Fruit fly (Drosophila melanogaster) whole organism: Measurements from ENCODE around the gene CG31205.

Source experiments
- CG8478 ChIP-seq: fragments of >200 bp; optimal IDR thresholded peaks from 2 replicates; lab custom pipeline; 2018; ENCODE audit warnings: inconsistent platforms
- Dll ChIP-seq: fragments of >200 bp; optimal IDR thresholded peaks from 2 replicates; lab custom pipeline; 2017
- EcR ChIP-seq, 2 experiments: fragments of >200 bp; optimal IDR thresholded peaks; 2 replicates each; lab custom pipeline; 2017; ENCODE audit warnings: missing biosample characterization in 2 of 2, missing genetic modification characterization in 2 of 2, missing genetic modification reagents in 2 of 2
- pan ChIP-seq: fragments of >200 bp; optimal IDR thresholded peaks from 2 replicates; lab custom pipeline; 2017
- psq ChIP-seq: fragments of >200 bp; optimal IDR thresholded peaks from 2 replicates; lab custom pipeline; 2017
- usp ChIP-seq: fragments of >200 bp; optimal IDR thresholded peaks from 2 replicates; lab custom pipeline; 2017; ENCODE audit warnings: missing biosample characterization, missing genetic modification characterization, mixed read lengths

The CG31205 gene

DNA sequence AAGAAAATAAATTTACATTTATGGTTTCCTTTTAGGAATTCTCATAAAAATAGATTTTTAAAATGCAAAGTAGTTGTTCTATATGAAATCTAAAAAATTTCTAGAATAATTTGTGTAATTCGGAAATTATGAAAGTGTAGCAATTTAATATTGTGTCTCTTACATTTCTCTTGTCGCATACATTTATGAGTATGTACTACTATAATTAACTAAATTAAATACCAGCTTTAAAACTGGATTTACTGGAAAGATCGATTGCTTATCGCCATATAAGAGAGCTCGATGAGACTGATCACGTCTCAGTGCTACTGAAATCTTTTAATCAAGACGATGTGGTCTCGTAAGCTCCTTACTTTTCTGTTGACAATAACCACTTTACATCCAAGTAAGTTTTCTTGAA, at the start of gene CG31205:
Gene CG31205 (plus strand): TSS at position 301 of the 400 bp plus-strand sequence.
- TF ChIP-seq psq (lab: Kevin White, UChicago) (no peak), CG8478 (no peak), usp (GFP tag; lab: Kevin White, UChicago) (no peak), pan (no peak), EcR (GFP tag; optimal IDR thresholded peaks at IDR 0.05; lab: Kevin White, UChicago) (no peak)

DNA sequence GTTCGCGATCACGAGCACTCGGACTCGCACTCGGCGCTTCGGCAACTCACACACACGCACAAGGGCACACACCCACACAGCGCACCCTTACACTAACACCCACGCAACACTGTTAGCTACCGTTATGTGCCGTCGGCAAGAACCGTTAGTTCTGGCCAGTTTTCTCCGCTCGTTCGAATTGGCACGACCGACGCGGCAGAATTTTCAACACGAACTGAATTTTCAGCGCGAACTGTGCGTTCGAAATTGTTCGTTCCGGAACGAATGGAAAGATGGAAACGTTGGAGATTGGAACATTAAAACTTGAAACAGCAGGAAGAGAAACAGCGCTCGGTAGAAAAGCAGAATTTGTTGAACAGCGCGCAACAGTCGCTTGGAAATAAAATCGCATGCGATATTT, 17.1 kb upstream of the CG31205 start, which contains the start of gene Oamb:
Gene Oamb (minus strand): TSS at position 218 of the 400 bp plus-strand sequence.
- TF ChIP-seq usp (GFP tag; lab: Kevin White, UChicago) (no peak), pan (no peak), EcR (GFP tag; optimal IDR thresholded peaks at IDR 0.05; lab: Kevin White, UChicago) (no peak), Dll (lab: Kevin White, UChicago) (no peak), CG8478 (no peak), psq (lab: Kevin White, UChicago) (no peak)

DNA sequence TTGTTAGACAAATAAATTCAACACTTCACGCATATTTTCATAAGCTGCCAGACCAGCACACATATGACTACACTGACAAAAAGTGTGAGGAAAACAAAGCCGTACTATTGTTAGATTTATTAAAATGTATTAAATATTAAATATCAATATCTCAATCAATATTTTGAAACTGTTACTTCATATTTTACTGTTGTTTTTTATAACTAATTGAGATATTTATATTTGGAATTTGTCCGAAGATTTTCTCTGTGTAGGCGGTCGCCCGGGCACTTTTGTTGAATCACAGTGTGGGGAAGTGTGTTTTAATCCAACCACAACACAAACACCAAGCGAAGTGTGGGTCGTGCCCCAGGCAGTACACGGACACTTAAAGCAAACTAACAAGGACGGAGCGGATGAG, 12.1 kb upstream of the CG31205 start:
- TF ChIP-seq Dll (lab: Kevin White, UChicago) (no peak), usp (GFP tag; lab: Kevin White, UChicago) (no peak), pan (no peak), EcR (GFP tag; optimal IDR thresholded peaks at IDR 0.05; lab: Kevin White, UChicago) (no peak), psq (lab: Kevin White, UChicago) (no peak), CG8478 (no peak)

DNA sequence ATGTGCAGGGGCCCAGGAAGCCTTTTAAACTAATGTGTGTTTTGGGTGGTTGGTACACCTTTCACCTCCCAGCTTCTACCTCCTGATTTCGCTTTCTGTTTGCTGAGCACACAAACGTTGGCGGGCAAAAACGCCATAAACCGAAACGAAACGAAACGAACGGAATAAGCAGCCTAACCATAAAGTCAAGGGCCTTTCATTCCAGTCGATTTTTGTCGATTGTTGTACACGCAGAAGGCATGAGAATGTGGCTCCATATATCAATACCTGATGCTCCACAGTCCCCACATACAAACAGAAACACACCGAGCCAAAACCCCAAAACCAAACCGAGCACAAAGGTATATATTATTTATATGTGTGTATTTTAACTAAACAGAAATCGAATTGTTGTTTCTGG, 7.9 kb upstream of the CG31205 start:
- TF ChIP-seq psq (lab: Kevin White, UChicago) (no peak), CG8478 (no peak), usp (GFP tag; lab: Kevin White, UChicago) (no peak), EcR (GFP tag; optimal IDR thresholded peaks at IDR 0.05; lab: Kevin White, UChicago) (no peak), pan (no peak), Dll (lab: Kevin White, UChicago) (no peak)

DNA sequence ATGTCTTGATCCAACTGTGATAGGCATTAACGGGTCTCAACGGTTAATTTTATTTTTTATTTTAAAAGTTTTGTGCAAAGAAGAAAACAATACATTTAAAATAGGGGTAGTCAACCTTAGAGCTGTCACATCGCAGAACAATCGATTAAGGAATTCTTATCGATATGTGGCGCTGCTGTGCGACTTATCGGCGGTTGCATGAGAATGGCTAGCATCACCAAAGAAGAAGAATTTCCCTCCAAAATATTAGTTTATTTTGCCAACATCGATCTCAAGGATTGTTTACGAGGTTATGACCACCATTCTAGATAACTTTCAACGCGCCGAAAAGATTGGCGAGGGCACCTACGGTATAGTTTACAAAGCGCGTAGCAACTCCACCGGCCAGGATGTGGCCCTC, 4.0 kb downstream of the CG31205 start, which contains the start of gene Cdk2:
Gene Cdk2 (plus strand): TSS at position 219 of the 400 bp plus-strand sequence.
- no peak for TF ChIP-seq CG8478
- no peak for TF ChIP-seq EcR (GFP tag; optimal IDR thresholded peaks at IDR 0.05; lab: Kevin White, UChicago)
- TF ChIP-seq psq (lab: Kevin White, UChicago) = no peak
- TF ChIP-seq pan = no peak
- no peak for TF ChIP-seq Dll (lab: Kevin White, UChicago)

DNA sequence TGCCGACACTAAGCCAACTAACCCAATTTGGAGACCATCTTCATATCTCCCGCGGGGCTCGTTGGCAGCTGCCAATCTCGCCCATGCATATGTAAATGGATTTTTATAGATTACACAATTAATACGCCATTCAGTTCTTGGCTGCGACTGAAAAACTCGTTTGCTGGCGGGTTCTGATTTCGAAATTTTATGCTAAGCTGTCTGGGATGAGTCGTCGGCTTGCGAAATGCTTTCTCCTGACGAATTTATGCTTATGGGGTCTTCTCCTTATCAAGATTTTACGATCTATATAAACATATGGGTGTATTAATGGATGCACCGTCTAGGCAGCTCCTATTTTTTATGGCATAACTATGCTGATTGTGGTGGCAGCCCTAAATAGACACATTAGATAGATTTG, 7.6 kb downstream of the CG31205 start, which contains the start of gene CG17267:
Gene CG17267 (minus strand): TSS at position 101 of the 400 bp plus-strand sequence.
- TF ChIP-seq usp (GFP tag; lab: Kevin White, UChicago) (no peak), psq (lab: Kevin White, UChicago) (no peak), Dll (lab: Kevin White, UChicago) (no peak), EcR (GFP tag; optimal IDR thresholded peaks at IDR 0.05; lab: Kevin White, UChicago) (no peak), pan (no peak), CG8478 (no peak)

DNA sequence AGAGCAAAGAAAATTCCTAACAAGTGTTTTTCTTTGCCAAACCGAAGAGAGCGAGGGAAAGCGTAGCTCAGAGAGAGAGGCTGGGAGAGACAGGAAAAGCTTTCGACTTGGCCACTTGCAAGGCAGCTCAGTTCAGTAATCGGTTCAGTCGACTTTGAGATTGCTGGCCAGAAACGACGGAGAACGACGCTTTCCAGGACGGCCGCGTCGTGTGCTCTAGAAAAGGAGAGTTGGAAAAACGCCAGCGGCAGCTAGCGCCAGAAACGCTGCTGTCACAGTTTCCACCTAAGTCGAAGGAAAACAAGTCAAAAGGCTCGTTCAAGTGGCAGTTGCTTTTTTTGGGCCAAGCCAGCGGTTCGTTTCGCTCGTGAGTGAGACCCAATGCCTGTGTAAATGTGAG, 8.5 kb downstream of the CG31205 start, which contains the start of gene CG42322:
Gene CG42322 (plus strand): TSS at position 138 of the 400 bp plus-strand sequence.
- TF ChIP-seq psq (lab: Kevin White, UChicago) = no peak
- TF ChIP-seq CG8478 = no peak
- TF ChIP-seq EcR (GFP tag; optimal IDR thresholded peaks at IDR 0.05; lab: Kevin White, UChicago) = no peak
- TF ChIP-seq usp (GFP tag; lab: Kevin White, UChicago) = no peak
- no peak for TF ChIP-seq Dll (lab: Kevin White, UChicago)

DNA sequence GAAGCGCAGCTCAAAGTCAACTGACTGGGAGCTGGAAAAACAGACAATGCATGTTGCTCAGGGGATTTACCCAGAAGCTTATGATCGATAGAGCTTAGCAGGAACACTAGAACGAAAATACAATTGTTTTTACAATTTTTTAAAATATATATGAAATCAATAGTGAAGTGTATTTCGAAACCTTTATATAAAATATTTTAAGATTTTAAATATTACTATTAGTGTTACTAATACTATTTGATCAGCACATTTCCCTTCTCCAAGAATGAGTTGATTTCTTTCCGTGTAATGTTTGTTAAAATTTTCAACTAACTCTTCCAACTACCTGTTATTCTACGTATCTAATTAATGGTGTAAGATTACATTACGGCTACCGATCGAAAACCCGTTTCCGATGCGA, 12.3 kb downstream of the CG31205 start, which contains the start of gene CG31199:
Gene CG31199 (minus strand): TSS at position 101 of the 400 bp plus-strand sequence.
- TF ChIP-seq EcR (GFP tag; optimal IDR thresholded peaks at IDR 0.05; lab: Kevin White, UChicago) = no peak
- no peak for TF ChIP-seq Dll (lab: Kevin White, UChicago)
- TF ChIP-seq psq (lab: Kevin White, UChicago) = no peak
- no peak for TF ChIP-seq usp (GFP tag; lab: Kevin White, UChicago)
- TF ChIP-seq CG8478 = no peak
- no peak for TF ChIP-seq pan

DNA sequence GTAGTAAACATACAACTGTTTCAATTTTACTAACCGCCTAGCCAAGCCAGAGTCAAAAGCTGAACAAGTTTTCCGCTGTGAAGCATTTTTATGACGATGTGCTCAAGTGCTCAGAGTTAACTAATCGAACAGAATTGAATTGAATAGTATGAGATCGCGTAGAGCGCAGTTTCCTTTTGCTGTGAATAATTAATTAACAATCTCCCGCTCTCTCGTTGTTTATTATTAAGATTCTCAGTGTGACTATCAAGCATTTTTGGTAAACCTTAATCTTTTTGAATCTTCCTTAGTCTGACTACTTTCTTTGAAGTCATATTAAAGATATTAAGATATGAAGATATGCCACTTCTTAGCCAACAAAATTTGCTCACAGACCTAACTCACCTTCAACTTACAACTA, 13.8 kb downstream of the CG31205 start, which contains the start of gene CG31200:
Gene CG31200 (minus strand): TSS at position 101 of the 400 bp plus-strand sequence.
- TF ChIP-seq pan (no peak), EcR (GFP tag; optimal IDR thresholded peaks at IDR 0.05; lab: Kevin White, UChicago) (no peak), Dll (lab: Kevin White, UChicago) (no peak), usp (GFP tag; lab: Kevin White, UChicago) (no peak), CG8478 (no peak), psq (lab: Kevin White, UChicago) (no peak)

DNA sequence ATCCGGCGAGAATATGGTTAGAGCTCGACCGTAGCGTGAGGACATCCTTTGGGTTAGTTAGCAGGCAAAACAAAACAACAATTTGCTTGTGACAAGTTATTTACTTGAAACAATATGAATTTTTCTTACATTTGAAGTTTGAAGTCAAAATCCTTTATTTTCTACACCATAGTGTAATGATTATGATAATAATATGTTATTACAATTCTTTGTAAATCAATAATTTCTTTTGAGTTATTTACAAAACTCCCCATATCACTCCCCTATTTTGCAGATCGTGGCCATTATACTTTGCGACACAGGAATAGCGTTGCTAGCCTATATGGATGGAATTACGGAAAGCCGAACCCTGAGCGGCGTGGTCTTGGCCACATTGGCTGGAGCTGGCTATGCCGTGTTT, 17.5 kb downstream of the CG31205 start, which contains the start of gene Prosalpha4T1:
Gene Prosalpha4T1 (minus strand): TSS at position 101 of the 400 bp plus-strand sequence.
- TF ChIP-seq pan (no peak), CG8478 (no peak), usp (GFP tag; lab: Kevin White, UChicago) (no peak), EcR (GFP tag; optimal IDR thresholded peaks at IDR 0.05; lab: Kevin White, UChicago) (no peak), Dll (lab: Kevin White, UChicago) (no peak), psq (lab: Kevin White, UChicago) (no peak)

DNA sequence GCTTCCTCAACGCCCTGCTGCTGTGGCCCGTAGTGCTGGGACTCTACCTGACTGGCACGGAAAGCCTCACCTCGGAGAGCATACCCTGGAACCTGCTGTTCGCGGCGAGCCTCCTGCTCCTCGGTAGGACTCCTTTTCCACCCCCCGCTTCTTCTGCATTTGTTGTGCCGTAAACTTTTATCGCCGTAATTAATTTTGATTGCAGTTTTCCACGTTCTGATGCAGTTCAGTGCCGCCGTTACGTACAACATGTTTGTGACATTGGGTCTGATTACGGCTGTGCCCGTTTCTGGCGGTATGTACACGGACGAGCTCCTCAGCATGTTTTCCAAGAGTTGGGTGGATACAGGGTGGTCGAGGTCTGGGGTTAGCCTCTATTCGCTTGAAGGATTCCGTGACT, 18.1 kb downstream of the CG31205 start:
- TF ChIP-seq EcR (GFP tag; optimal IDR thresholded peaks at IDR 0.05; lab: Kevin White, UChicago) (no peak), Dll (lab: Kevin White, UChicago) (no peak), CG8478 (no peak), pan (no peak), usp (GFP tag; lab: Kevin White, UChicago) (no peak), psq (lab: Kevin White, UChicago) (no peak)

DNA sequence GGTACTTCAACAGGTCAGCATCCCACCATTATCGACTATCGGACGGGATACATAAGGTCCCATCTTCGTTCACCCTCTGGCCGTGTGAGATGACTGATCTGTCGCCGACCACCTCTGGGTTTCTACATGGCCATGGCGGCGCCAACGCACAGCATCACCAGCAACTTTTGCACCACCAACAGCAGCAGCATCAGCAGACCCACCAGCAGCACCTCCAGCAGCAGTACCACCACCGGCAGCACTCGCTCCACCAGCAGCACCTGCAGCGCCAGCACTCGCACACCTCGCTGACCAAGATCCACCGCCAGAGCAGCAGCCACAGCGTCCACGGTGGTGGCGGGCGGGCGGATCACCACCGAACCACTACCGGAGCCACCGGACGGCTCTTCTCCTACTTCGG, 23.6 kb downstream of the CG31205 start:
- TF ChIP-seq usp (GFP tag; lab: Kevin White, UChicago) (no peak), Dll (lab: Kevin White, UChicago) (no peak), pan (no peak), EcR (GFP tag; optimal IDR thresholded peaks at IDR 0.05; lab: Kevin White, UChicago) (no peak), CG8478 (no peak), psq (lab: Kevin White, UChicago) (no peak)
